Worm (Caenorhabditis elegans) whole organism, L3 larva: ENCODE measurements around the gene T23E7.2.

Experiments
- ceh-28 ChIP-seq: fragments of 150-350 bp; optimal IDR thresholded peaks from 2 replicates; lab custom pipeline; 2014; ENCODE audit warnings: missing biosample characterization, missing genetic modification reagents, missing genetic modification characterization
- sea-2 ChIP-seq: fragments of 150-350 bp; sonication (generic microtip); optimal IDR thresholded peaks from 4 replicates; lab custom pipeline; 2014; ENCODE audit warnings: missing biosample characterization, missing genetic modification reagents, missing genetic modification characterization
- tbx-2 ChIP-seq: sonication (generic microtip); optimal IDR thresholded peaks from 2 replicates; lab custom pipeline; 2016; ENCODE audit warnings: mild to moderate bottlenecking, missing genetic modification characterization, missing compliant biosample characterization

DNA sequence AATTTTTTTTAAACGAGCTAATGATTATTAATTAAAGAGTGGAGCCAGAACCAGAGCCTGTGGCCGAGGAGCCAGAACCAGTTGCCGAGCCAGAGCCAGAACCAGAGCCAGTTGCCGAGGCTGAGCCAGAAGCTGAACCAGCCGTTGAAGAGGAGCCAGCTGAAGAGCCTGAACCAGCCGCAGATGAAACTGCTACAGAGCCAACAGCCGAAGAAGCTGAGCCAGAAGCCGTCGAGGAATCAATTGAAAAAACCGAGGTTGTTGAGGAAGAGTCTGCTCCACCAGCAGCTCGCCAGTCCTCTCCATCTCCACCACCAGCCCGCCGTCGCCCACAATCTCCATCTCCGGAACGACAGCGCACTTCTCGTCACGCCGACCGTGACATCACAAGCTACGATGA, 4.9 kb downstream of the T23E7.2 start:
- no peak for TF ChIP-seq ceh-28
- no peak for TF ChIP-seq tbx-2 (tag; lab: Kevin White, UChicago)
- no peak for TF ChIP-seq sea-2 (GFP tag; lab: Kevin White, UChicago)
